Worm (Caenorhabditis elegans) whole organism, midembryonic: ENCODE measurements around the gene rpap-2.

Source experiments
- med-1 ChIP-seq: sonication (generic microtip); optimal IDR thresholded peaks from 2 replicates; lab custom pipeline; 2017; ENCODE audit warnings: missing genetic modification characterization, mild to moderate bottlenecking, missing compliant biosample characterization, antibody characterized with exemption, missing genetic modification reagents; ENCODE audit not compliant: insufficient read depth
- ztf-29 ChIP-seq: fragments of 200-800 bp; sonication (Bioruptor generic); IDR thresholded peaks from 2 replicates; pipeline ENCODE4 v1.3.6; 2022; ENCODE audit warnings: missing genetic modification reagents, missing genetic modification characterization, missing compliant biosample characterization

DNA sequence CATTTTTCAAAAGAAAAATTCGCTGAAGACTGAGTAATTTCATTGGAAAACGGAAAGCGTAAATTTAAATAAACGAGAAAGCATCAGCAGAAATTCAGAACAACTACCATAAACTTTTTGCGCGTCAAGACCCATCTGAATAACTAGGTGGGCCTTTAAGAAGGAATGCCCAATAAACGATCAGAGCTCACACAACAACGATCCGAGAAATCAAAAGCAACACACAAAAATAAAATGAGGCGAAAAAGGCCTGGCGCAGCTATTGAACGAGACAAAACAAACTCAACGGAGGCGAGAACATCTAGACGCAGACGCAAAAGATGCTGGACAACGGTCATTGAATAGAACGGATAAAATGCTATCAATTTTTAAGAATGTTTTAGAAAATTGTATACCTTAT lies 31.1 kb downstream of the rpap-2 start:
- TF ChIP-seq med-1 (GFP tag; lab: Kevin White, UChicago) = no peak
- no peak for TF ChIP-seq ztf-29
